Worm (Caenorhabditis elegans): Measurements from ENCODE around the gene K11H3.3.

DNA sequence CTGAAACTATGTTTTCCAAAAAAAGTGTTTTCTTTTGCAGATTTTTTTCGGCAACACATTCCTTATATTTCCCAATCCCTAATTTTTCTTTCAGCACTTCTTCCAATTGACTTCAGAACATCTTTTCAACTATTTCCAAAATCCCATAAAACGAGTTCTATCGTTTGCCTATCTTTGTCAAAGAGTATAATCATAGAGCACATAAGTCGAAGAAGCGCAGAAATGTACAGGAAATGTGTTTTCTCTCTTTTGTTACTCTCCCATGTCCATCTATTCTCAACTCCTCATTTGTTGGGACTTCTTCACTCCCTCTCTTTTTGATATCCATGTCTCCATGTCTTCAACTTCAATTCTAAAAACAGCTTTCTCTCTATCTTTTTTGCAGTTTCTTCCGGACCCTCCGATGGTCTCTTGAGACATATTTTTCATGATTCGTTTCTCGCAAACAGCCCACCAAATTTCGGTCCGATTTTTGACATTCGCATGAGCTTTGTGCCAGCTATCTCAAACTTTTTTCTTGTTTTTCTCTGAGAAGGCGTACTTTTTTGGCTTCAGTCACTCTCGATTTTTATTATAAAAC, 8.6 kb downstream of the K11H3.3 start, which contains the start of gene twk-48:
- TF ChIP-seq him-1 (tag; optimal IDR thresholded peaks at IDR 0.05) = no peak
- no peak for TF ChIP-seq W03F9.2 (tag; optimal IDR thresholded peaks at IDR 0.05)
- no peak for TF ChIP-seq dao-5 (tag; optimal IDR thresholded peaks at IDR 0.05)

All from whole organism, L4/young adult.